Worm (Caenorhabditis elegans) whole organism, L2 larva: ENCODE data around the gene K03B4.2.

Source experiments
- mab-5 ChIP-seq: fragments of 150-350 bp; optimal IDR thresholded peaks from 2 replicates; lab custom pipeline; 2014; ENCODE audit warnings: missing biosample characterization, missing genetic modification characterization
- nhr-12 ChIP-seq: fragments of 150-350 bp; optimal IDR thresholded peaks from 2 replicates; lab custom pipeline; 2014; ENCODE audit warnings: missing biosample characterization, missing genetic modification characterization
- nhr-237 ChIP-seq: fragments of 150-350 bp; optimal IDR thresholded peaks from 2 replicates; lab custom pipeline; 2014; ENCODE audit warnings: missing biosample characterization, missing genetic modification characterization
- unc-62 ChIP-seq: fragments of 150-350 bp; optimal IDR thresholded peaks from 2 replicates; lab custom pipeline; 2014; ENCODE audit warnings: missing biosample characterization, missing genetic modification reagents, missing genetic modification characterization
- ztf-4 ChIP-seq: fragments of 150-350 bp; optimal IDR thresholded peaks from 2 replicates; lab custom pipeline; 2014; ENCODE audit warnings: missing biosample characterization, missing genetic modification characterization

DNA sequence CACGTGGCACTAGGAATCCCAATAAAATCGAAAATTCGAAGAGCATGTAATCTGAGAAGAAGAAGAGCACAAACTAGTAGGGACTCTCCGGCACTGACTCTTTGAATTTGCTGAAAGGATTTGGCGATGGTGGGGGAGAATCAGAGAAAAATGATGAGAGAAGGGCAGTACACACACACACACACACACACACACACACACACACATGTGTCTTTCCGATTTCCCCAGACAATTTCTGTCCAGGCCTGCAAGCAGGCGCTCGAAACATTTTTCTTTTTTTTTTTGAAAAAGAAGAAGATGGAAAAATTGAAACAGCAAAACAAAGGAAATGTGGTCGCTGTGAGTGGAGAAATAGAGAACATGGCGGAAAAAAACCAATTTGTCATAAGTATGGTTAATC lies 42.3 kb downstream of the K03B4.2 start, which contains the start of gene tig-2:
- no peak for TF ChIP-seq unc-62 (GFP tag; lab: Kevin White, UChicago)
- no peak for TF ChIP-seq nhr-12 (tag; lab: Kevin White, UChicago)
- TF ChIP-seq ztf-4 (tag; lab: Kevin White, UChicago): no peak
- no peak for TF ChIP-seq nhr-237 (tag; lab: Kevin White, UChicago)
- no peak for TF ChIP-seq mab-5 (tag; lab: Kevin White, UChicago)
